Fruit fly (Drosophila melanogaster): Measurements from ENCODE around the gene drd.

drd gene

dm6 chrX:15125496-15125895 is at the start of gene drd:
Gene drd, plus strand, starts transcription at chrX:15125753.
- TF ChIP-seq CG10669 (GFP tag; optimal IDR thresholded peaks at IDR 0.05), result no peak
- TF ChIP-seq CG31627 (GFP tag; optimal IDR thresholded peaks at IDR 0.05), result no peak
- TF ChIP-seq pdm3 (GFP tag; optimal IDR thresholded peaks at IDR 0.05), result no peak
- TF ChIP-seq CG8119 (GFP tag; IDR thresholded peaks at IDR 0.05), result no peak
- TF ChIP-seq CG3919 (GFP tag; optimal IDR thresholded peaks at IDR 0.05), result no peak
- TF ChIP-seq fkh (GFP tag; optimal IDR thresholded peaks at IDR 0.05), result no peak
- TF ChIP-seq salr (GFP tag; optimal IDR thresholded peaks at IDR 0.05), result no peak
- no peak for TF ChIP-seq cyc (GFP tag; optimal IDR thresholded peaks at IDR 0.05)
- TF ChIP-seq eg (GFP tag; IDR thresholded peaks at IDR 0.05), result no peak
- TF ChIP-seq topi (GFP tag; optimal IDR thresholded peaks at IDR 0.05), result no peak
- TF ChIP-seq Eip75B (GFP tag; optimal IDR thresholded peaks at IDR 0.05), result no peak
- TF ChIP-seq Blimp-1 (GFP tag; optimal IDR thresholded peaks at IDR 0.05), result no peak
- no peak for TF ChIP-seq spab (GFP tag; optimal IDR thresholded peaks at IDR 0.05)
- no peak for TF ChIP-seq Smox (GFP tag; optimal IDR thresholded peaks at IDR 0.05)
- TF ChIP-seq esn (GFP tag; optimal IDR thresholded peaks at IDR 0.05), result no peak

dm6 chrX:15076038-15076575 is 49.4 kb upstream of the drd start, which contains the start of gene Lsd-2:
Gene Lsd-2, minus strand, starts transcription at chrX:15076220.
- TF ChIP-seq vri (GFP tag; optimal IDR thresholded peaks at IDR 0.05), result peak; percentile 70
- peak; percentile 63 for TF ChIP-seq Sox14 (GFP tag; optimal IDR thresholded peaks at IDR 0.05)
- TF ChIP-seq CG3032 (tag; optimal IDR thresholded peaks at IDR 0.05), result no peak
- TF ChIP-seq net (GFP tag; optimal IDR thresholded peaks at IDR 0.05), result peak; percentile 37
- no peak for TF ChIP-seq Hr39 (GFP tag; optimal IDR thresholded peaks at IDR 0.05)
- peak; percentile 9 for TF ChIP-seq CG31627 (GFP tag; optimal IDR thresholded peaks at IDR 0.05)
- peak; percentile 17 for TF ChIP-seq topi (GFP tag; optimal IDR thresholded peaks at IDR 0.05)
- TF ChIP-seq ss (GFP tag; optimal IDR thresholded peaks at IDR 0.05), result peak; percentile 3 to 55
- no peak for TF ChIP-seq CG11902 (GFP tag; optimal IDR thresholded peaks at IDR 0.05)
- no peak for TF ChIP-seq fd85E (GFP tag; optimal IDR thresholded peaks at IDR 0.05)
- TF ChIP-seq acj6 (GFP tag; optimal IDR thresholded peaks at IDR 0.05), result peak; percentile 4
- TF ChIP-seq fd59A (GFP tag; optimal IDR thresholded peaks at IDR 0.05), result peak; percentile 9
- TF ChIP-seq CG6163 (GFP tag; IDR thresholded peaks at IDR 0.05), result peak; percentile 67; the same call in 2 of the 3 replicates
- TF ChIP-seq CG16779 (tag; optimal IDR thresholded peaks at IDR 0.05), result peak; percentile 42
- TF ChIP-seq Blimp-1 (GFP tag; optimal IDR thresholded peaks at IDR 0.05), result no peak
- TF ChIP-seq Eip93F (GFP tag; optimal IDR thresholded peaks at IDR 0.05), result no peak
- no peak for TF ChIP-seq spab (GFP tag; optimal IDR thresholded peaks at IDR 0.05)
- no peak for TF ChIP-seq CG8319 (GFP tag; optimal IDR thresholded peaks at IDR 0.05)
- TF ChIP-seq svp (GFP tag), result peak; percentile 90
- peak; percentile 40 for TF ChIP-seq CG7368 (GFP tag; optimal IDR thresholded peaks at IDR 0.05)
- TF ChIP-seq Ets21C (GFP tag; optimal IDR thresholded peaks at IDR 0.05), result peak; percentile 14
- peak; percentile 48 for TF ChIP-seq Sox102F (GFP tag; optimal IDR thresholded peaks at IDR 0.05)
- TF ChIP-seq CG8632 (GFP tag; optimal IDR thresholded peaks at IDR 0.05), result no peak
- TF ChIP-seq Ets96B (tag; optimal IDR thresholded peaks at IDR 0.05), result no peak
- peak; percentile 0 for TF ChIP-seq CG10631 (GFP tag; optimal IDR thresholded peaks at IDR 0.05)
- TF ChIP-seq CG6808 (GFP tag; optimal IDR thresholded peaks at IDR 0.05), result peak; percentile 47
- TF ChIP-seq CG4318 (GFP tag; optimal IDR thresholded peaks at IDR 0.05), result peak; percentile 24
- peak in 1 of 2 experiments; percentile 21 for TF ChIP-seq salr (GFP tag; optimal IDR thresholded peaks at IDR 0.05)
- peak; percentile 25 for TF ChIP-seq esn (GFP tag; optimal IDR thresholded peaks at IDR 0.05)
- peak; percentile 32 for TF ChIP-seq CG6854 (GFP tag; optimal IDR thresholded peaks at IDR 0.05)
- TF ChIP-seq Met (GFP tag; optimal IDR thresholded peaks at IDR 0.05), result peak; percentile 13
- peak; percentile 30 for TF ChIP-seq dsx (GFP tag; optimal IDR thresholded peaks at IDR 0.05; ENCODE audit: poor library complexity, severe bottlenecking)
- no peak for TF ChIP-seq cyc (GFP tag; optimal IDR thresholded peaks at IDR 0.05)
- peak; percentile 20 for TF ChIP-seq Hr4 (GFP tag; optimal IDR thresholded peaks at IDR 0.05)
- peak; percentile 7 for TF ChIP-seq CG10669 (GFP tag; optimal IDR thresholded peaks at IDR 0.05)
- peak; percentile 41; the same call in 2 of the 3 replicates for TF ChIP-seq CG8119 (GFP tag; IDR thresholded peaks at IDR 0.05)
- no peak for TF ChIP-seq CG11294 (GFP tag; IDR thresholded peaks at IDR 0.05)
- TF ChIP-seq lz (GFP tag; optimal IDR thresholded peaks at IDR 0.05), result no peak
- peak; percentile 12 for TF ChIP-seq fkh (GFP tag; optimal IDR thresholded peaks at IDR 0.05)
- TF ChIP-seq Eip75B (GFP tag; optimal IDR thresholded peaks at IDR 0.05), result peak; percentile 51
- no peak for TF ChIP-seq Sox15 (GFP tag; optimal IDR thresholded peaks at IDR 0.05)
- TF ChIP-seq Eip78C (GFP tag), result peak; percentile 67
- peak; percentile 42 for TF ChIP-seq CG9139 (GFP tag; optimal IDR thresholded peaks at IDR 0.05)
- TF ChIP-seq pdm3 (GFP tag; optimal IDR thresholded peaks at IDR 0.05), result peak; percentile 13
- TF ChIP-seq CG15336 (GFP tag; IDR thresholded peaks at IDR 0.05), result peak; percentile 59
